Fruit fly (Drosophila melanogaster) whole organism, pupa: Measurements from ENCODE around the gene Acn.

Source experiments
- CG10348 ChIP-seq: fragments of 200-800 bp; sonication (Bioruptor generic); IDR thresholded peaks from 2 replicates; pipeline ENCODE4 v1.3.6; 2022; ENCODE audit warnings: missing biosample characterization, missing genetic modification characterization
- CG12605 ChIP-seq: fragments of 200-800 bp; sonication (Bioruptor generic); IDR thresholded peaks from 2 replicates; pipeline ENCODE4 v1.3.6; 2022; ENCODE audit warnings: missing biosample characterization, missing genetic modification characterization
- CG13204 ChIP-seq: fragments of 200-800 bp; sonication (Bioruptor generic); optimal IDR thresholded peaks from 2 replicates; lab custom pipeline; 2018; ENCODE audit warnings: missing biosample characterization, mild to moderate bottlenecking, missing genetic modification characterization, moderate library complexity
- CG14655 ChIP-seq: fragments of 200-800 bp; sonication (Bioruptor generic); optimal IDR thresholded peaks from 3 replicates; lab custom pipeline; 2017; ENCODE audit warnings: mild to moderate bottlenecking, missing biosample characterization, missing genetic modification reagents, missing genetic modification characterization
- CG15710 ChIP-seq: fragments of 200-800 bp; sonication (Bioruptor generic); optimal IDR thresholded peaks from 2 replicates; lab custom pipeline; 2018; ENCODE audit warnings: missing biosample characterization, mild to moderate bottlenecking, missing genetic modification characterization, moderate library complexity
- CG17806 ChIP-seq: fragments of 200-800 bp; sonication (Bioruptor generic); optimal IDR thresholded peaks from 2 replicates; lab custom pipeline; 2018; ENCODE audit warnings: missing biosample characterization, mild to moderate bottlenecking, missing genetic modification characterization, moderate library complexity
- CG32121 ChIP-seq: fragments of 200-800 bp; sonication (Bioruptor generic); IDR thresholded peaks from 2 replicates; pipeline ENCODE4 v1.3.6; 2022; ENCODE audit warnings: missing biosample characterization, missing genetic modification characterization
- CG34367 ChIP-seq: fragments of 200-800 bp; sonication (Bioruptor generic); optimal IDR thresholded peaks from 2 replicates; lab custom pipeline; 2018; ENCODE audit warnings: missing biosample characterization, mild to moderate bottlenecking, missing genetic modification characterization
- CG4496 ChIP-seq: fragments of 200-800 bp; sonication (Bioruptor generic); IDR thresholded peaks from 3 replicates; pipeline ENCODE4 v1.3.6; 2022; ENCODE audit warnings: missing biosample characterization, missing genetic modification characterization
- CG8159 ChIP-seq: fragments of 200-800 bp; sonication (Bioruptor generic); optimal IDR thresholded peaks from 3 replicates; lab custom pipeline; 2018; ENCODE audit warnings: missing biosample characterization, mild to moderate bottlenecking, missing genetic modification characterization, moderate library complexity
- CG8301 ChIP-seq: fragments of 200-800 bp; sonication (Bioruptor generic); optimal IDR thresholded peaks from 2 replicates; lab custom pipeline; 2018; ENCODE audit warnings: missing biosample characterization, mild to moderate bottlenecking, missing genetic modification characterization
- CG9948 ChIP-seq: fragments of 200-800 bp; sonication (Bioruptor generic); optimal IDR thresholded peaks from 2 replicates; lab custom pipeline; 2018; ENCODE audit warnings: missing biosample characterization, mild to moderate bottlenecking, missing genetic modification characterization, moderate library complexity
- D1 ChIP-seq: fragments of 200-800 bp; sonication (Bioruptor generic); optimal IDR thresholded peaks from 2 replicates; lab custom pipeline; 2018; ENCODE audit warnings: missing biosample characterization, mild to moderate bottlenecking, missing genetic modification characterization, moderate library complexity
- EcR ChIP-seq: fragments of 200-800 bp; sonication (Bioruptor generic); optimal IDR thresholded peaks from 3 replicates; lab custom pipeline; 2019; ENCODE audit warnings: missing biosample characterization, missing genetic modification characterization, mild to moderate bottlenecking, moderate library complexity, missing genetic modification reagents
- Ets98B ChIP-seq: fragments of 200-800 bp; sonication (Bioruptor generic); IDR thresholded peaks from 2 replicates; pipeline ENCODE4 v1.3.6; 2022; ENCODE audit warnings: missing biosample characterization, missing genetic modification characterization
- Pif1A ChIP-seq: fragments of 200-800 bp; sonication (Bioruptor generic); optimal IDR thresholded peaks from 3 replicates; lab custom pipeline; 2016; ENCODE audit warnings: missing biosample characterization, missing genetic modification characterization
- Pif1B ChIP-seq: fragments of 200-800 bp; sonication (Bioruptor generic); optimal IDR thresholded peaks from 3 replicates; lab custom pipeline; 2016; ENCODE audit warnings: missing biosample characterization, missing genetic modification characterization
- Snoo ChIP-seq: fragments of 200-800 bp; sonication (Bioruptor generic); optimal IDR thresholded peaks from 3 replicates; lab custom pipeline; 2017; ENCODE audit warnings: missing biosample characterization, mild to moderate bottlenecking, missing genetic modification characterization, inconsistent platforms
- fd96Ca ChIP-seq: fragments of 200-800 bp; sonication (Bioruptor generic); IDR thresholded peaks from 3 replicates; pipeline ENCODE4 v1.3.6; 2022; ENCODE audit warnings: missing biosample characterization, missing genetic modification characterization
- gl ChIP-seq: fragments of 200-800 bp; sonication (Bioruptor generic); optimal IDR thresholded peaks from 2 replicates; lab custom pipeline; 2018; ENCODE audit warnings: missing biosample characterization, mild to moderate bottlenecking, missing genetic modification characterization
- rn ChIP-seq: fragments of 200-800 bp; sonication (Bioruptor generic); IDR thresholded peaks from 2 replicates; pipeline ENCODE4 v1.3.6; 2022; ENCODE audit warnings: missing biosample characterization, missing genetic modification characterization

The Acn gene

dm6 chr2L:19037011-19037410, 8.1 kb upstream of the Acn start:
- TF ChIP-seq CG32121 (GFP tag; lab: Robert Waterston, UW), result peak; percentile 27; the same call in 1 of the 2 replicates
- no peak for TF ChIP-seq CG13204 (GFP tag; lab: Kevin White, UChicago)
- no peak for TF ChIP-seq CG15710 (tag; lab: Kevin White, UChicago)
- TF ChIP-seq, all 21 proteins: peak for 1

dm6 chr2L:19037455-19037854, 7.7 kb upstream of the Acn start:
- no peak for TF ChIP-seq CG15710 (tag; lab: Kevin White, UChicago)
- TF ChIP-seq CG4496 (GFP tag; lab: Robert Waterston, UW), result peak; percentile 26; the same call in 1 of the 3 replicates
- TF ChIP-seq Pif1B (GFP tag; lab: Kevin White, UChicago), result no peak

dm6 chr2L:19041590-19041989, 3.6 kb upstream of the Acn start, which contains the start of gene Catsup:
Catsup (plus strand) TSS chr2L:19041862.
- TF ChIP-seq CG15710 (tag; lab: Kevin White, UChicago) (no peak), Snoo (no peak), CG10348 (GFP tag; lab: Robert Waterston, UW) (no peak), CG12605 (GFP tag; lab: Robert Waterston, UW) (no peak), CG34367 (tag; lab: Kevin White, UChicago) (no peak), fd96Ca (GFP tag; lab: Robert Waterston, UW) (no peak), Pif1B (GFP tag; lab: Kevin White, UChicago) (no peak), CG17806 (tag; lab: Kevin White, UChicago) (no peak), CG9948 (tag; lab: Kevin White, UChicago) (no peak), EcR (GFP tag; lab: Kevin White, UChicago) (no peak), D1 (tag; lab: Kevin White, UChicago) (no peak)

- peak; percentile 4 for TF ChIP-seq CG8159 (tag; lab: Kevin White, UChicago)
- no peak for TF ChIP-seq Snoo
Measured at dm6 chr2L:19048912-19049311, 3.8 kb downstream of the Acn start, which contains the start of gene CG10470. CG10470 (plus strand) TSS chr2L:19049076.

- TF ChIP-seq Ets98B (GFP tag; lab: Robert Waterston, UW) (peak; percentile 78), Pif1A (GFP tag; lab: Kevin White, UChicago) (no peak), D1 (tag; lab: Kevin White, UChicago) (no peak), gl (tag; lab: Kevin White, UChicago) (peak; percentile 39), CG14655 (GFP tag; lab: Kevin White, UChicago) (no peak), Pif1B (GFP tag; lab: Kevin White, UChicago) (no peak), CG15710 (tag; lab: Kevin White, UChicago) (peak; percentile 77), CG13204 (GFP tag; lab: Kevin White, UChicago) (no peak), CG10348 (GFP tag; lab: Robert Waterston, UW) (no peak), CG9948 (tag; lab: Kevin White, UChicago) (peak; percentile 74), CG12605 (GFP tag; lab: Robert Waterston, UW) (peak; percentile 64; the same call in 1 of the 2 replicates), fd96Ca (GFP tag; lab: Robert Waterston, UW) (peak; percentile 45; the same call in 1 of the 3 replicates), CG8159 (tag; lab: Kevin White, UChicago) (peak; percentile 75), rn (GFP tag; lab: Robert Waterston, UW) (peak; percentile 76), CG8301 (tag; lab: Kevin White, UChicago) (peak; percentile 71), CG32121 (GFP tag; lab: Robert Waterston, UW) (peak; percentile 87), CG4496 (GFP tag; lab: Robert Waterston, UW) (peak; percentile 93), EcR (GFP tag; lab: Kevin White, UChicago) (no peak), Snoo (peak; percentile 60), CG34367 (tag; lab: Kevin White, UChicago) (peak; percentile 61), CG17806 (tag; lab: Kevin White, UChicago) (peak; percentile 78)
Measured at dm6 chr2L:19051534-19052100, 6.5 kb downstream of the Acn start, which contains the start of gene Rpn3. Rpn3 (plus strand) TSS chr2L:19051790.

- TF ChIP-seq CG4496 (GFP tag; lab: Robert Waterston, UW) (peak; percentile 31; the same call in 2 of the 3 replicates), CG8301 (tag; lab: Kevin White, UChicago) (no peak), D1 (tag; lab: Kevin White, UChicago) (no peak)
Measured at dm6 chr2L:19053860-19054515, 8.8 kb downstream of the Acn start, which contains the start of gene CG10492. CG10492 (plus strand) TSS chr2L:19054078.

- TF ChIP-seq Pif1A (GFP tag; lab: Kevin White, UChicago) (no peak), CG15710 (tag; lab: Kevin White, UChicago) (no peak), CG14655 (GFP tag; lab: Kevin White, UChicago) (no peak), CG9948 (tag; lab: Kevin White, UChicago) (no peak), gl (tag; lab: Kevin White, UChicago) (no peak), CG17806 (tag; lab: Kevin White, UChicago) (no peak), CG8159 (tag; lab: Kevin White, UChicago) (no peak), Snoo (no peak), rn (GFP tag; lab: Robert Waterston, UW) (no peak), CG32121 (GFP tag; lab: Robert Waterston, UW) (no peak), CG13204 (GFP tag; lab: Kevin White, UChicago) (no peak)
Measured at dm6 chr2L:19054516-19054887, 9.3 kb downstream of the Acn start.
